Fruit fly (Drosophila melanogaster) whole organism, embryonic: ENCODE data around the gene Sirt4.
A peak's percentile ranks its signal among the peaks of the same experiment; 100 is the strongest.

ENCODE experiments used
- BtbVII ChIP-seq: fragments of 200-800 bp; sonication (Bioruptor generic); optimal IDR thresholded peaks from 3 replicates; lab custom pipeline; 2017; ENCODE audit warnings: missing biosample characterization, mild to moderate bottlenecking, missing genetic modification characterization
- CG11247 ChIP-seq: fragments of 200-800 bp; sonication (Bioruptor generic); IDR thresholded peaks from 2 replicates; pipeline ENCODE4 v1.3.6; 2022; ENCODE audit warnings: missing biosample characterization, missing genetic modification characterization
- CG11560 ChIP-seq: fragments of 200-800 bp; sonication (Bioruptor generic); IDR thresholded peaks from 3 replicates; pipeline ENCODE4 v1.3.6; 2022; ENCODE audit warnings: missing biosample characterization, missing genetic modification characterization
- CG12299 ChIP-seq: fragments of 200-800 bp; sonication (Bioruptor generic); optimal IDR thresholded peaks from 2 replicates; lab custom pipeline; 2018; ENCODE audit warnings: missing biosample characterization, mild to moderate bottlenecking, missing genetic modification characterization
- CG12659 ChIP-seq: fragments of 200-800 bp; sonication (Bioruptor generic); optimal IDR thresholded peaks from 3 replicates; lab custom pipeline; 2017; ENCODE audit warnings: mild to moderate bottlenecking, missing biosample characterization, missing genetic modification reagents, missing genetic modification characterization
- CG13287 ChIP-seq: fragments of 200-800 bp; sonication (Bioruptor generic); IDR thresholded peaks from 2 replicates; pipeline ENCODE4 v1.3.6; 2022; ENCODE audit warnings: missing biosample characterization, missing genetic modification characterization; ENCODE audit not compliant: partially characterized antibody
- CG14710 ChIP-seq: fragments of 200-800 bp; sonication (Bioruptor generic); optimal IDR thresholded peaks from 3 replicates; lab custom pipeline; 2019; ENCODE audit warnings: missing biosample characterization, mild to moderate bottlenecking, missing genetic modification characterization, moderate library complexity
- CG15479 ChIP-seq: fragments of 200-800 bp; sonication (Bioruptor generic); optimal IDR thresholded peaks from 3 replicates; lab custom pipeline; 2019; ENCODE audit warnings: missing biosample characterization, mild to moderate bottlenecking, missing genetic modification characterization, moderate library complexity
- CG16813 ChIP-seq: fragments of 200-800 bp; sonication (Bioruptor generic); IDR thresholded peaks from 3 replicates; pipeline ENCODE4 v1.3.6; 2022; ENCODE audit warnings: missing biosample characterization, missing genetic modification characterization; ENCODE audit not compliant: partially characterized antibody
- CG16863 ChIP-seq: fragments of 200-800 bp; sonication (Bioruptor generic); optimal IDR thresholded peaks from 3 replicates; lab custom pipeline; 2016; ENCODE audit warnings: missing biosample characterization, missing genetic modification characterization
- CG17361 ChIP-seq: fragments of 200-800 bp; sonication (Bioruptor generic); IDR thresholded peaks from 3 replicates; pipeline ENCODE4 v1.3.6; 2022; ENCODE audit warnings: missing biosample characterization, missing genetic modification characterization
- CG17829 ChIP-seq: fragments of 200-800 bp; optimal IDR thresholded peaks from 2 replicates; lab custom pipeline; 2019; ENCODE audit warnings: missing biosample characterization, mild to moderate bottlenecking, missing genetic modification characterization, moderate library complexity
- CG18262 ChIP-seq: fragments of 200-800 bp; optimal IDR thresholded peaks from 3 replicates; lab custom pipeline; 2019; ENCODE audit warnings: missing biosample characterization, mild to moderate bottlenecking, missing genetic modification characterization, moderate library complexity
- CG18764 ChIP-seq: fragments of 200-800 bp; sonication (Bioruptor generic); optimal IDR thresholded peaks from 3 replicates; lab custom pipeline; 2016; ENCODE audit warnings: missing biosample characterization, missing genetic modification characterization
- CG2116 ChIP-seq: fragments of 200-800 bp; sonication (Bioruptor generic); optimal IDR thresholded peaks from 3 replicates; lab custom pipeline; 2018; ENCODE audit warnings: missing biosample characterization, mild to moderate bottlenecking, missing genetic modification characterization
- CG31388 ChIP-seq: fragments of 200-800 bp; sonication (Bioruptor generic); optimal IDR thresholded peaks from 2 replicates; lab custom pipeline; 2016; ENCODE audit warnings: missing biosample characterization, missing genetic modification characterization
- CG5180 ChIP-seq: fragments of 200-800 bp; sonication (Bioruptor generic); optimal IDR thresholded peaks from 3 replicates; lab custom pipeline; 2017; ENCODE audit warnings: missing biosample characterization, missing genetic modification characterization, mild to moderate bottlenecking, moderate library complexity, missing genetic modification reagents
- CG6791 ChIP-seq: fragments of 200-800 bp; sonication (Bioruptor generic); IDR thresholded peaks from 3 replicates; pipeline ENCODE4 v1.3.6; 2022; ENCODE audit warnings: missing biosample characterization, missing genetic modification characterization; ENCODE audit not compliant: partially characterized antibody
- CG7963 ChIP-seq: fragments of 200-800 bp; sonication (Bioruptor generic); IDR thresholded peaks from 3 replicates; pipeline ENCODE4 v1.3.6; 2022; ENCODE audit warnings: missing biosample characterization, missing genetic modification characterization; ENCODE audit not compliant: partially characterized antibody
- CG8944 ChIP-seq: fragments of 200-800 bp; sonication (Bioruptor generic); optimal IDR thresholded peaks from 3 replicates; lab custom pipeline; 2016; ENCODE audit warnings: missing biosample characterization, missing genetic modification characterization
- CG9437 ChIP-seq: fragments of 200-800 bp; sonication (Bioruptor generic); optimal IDR thresholded peaks from 2 replicates; lab custom pipeline; 2018; ENCODE audit warnings: missing biosample characterization, mild to moderate bottlenecking, missing genetic modification characterization
- CG9609 ChIP-seq: fragments of 200-800 bp; sonication (Bioruptor generic); optimal IDR thresholded peaks from 3 replicates; lab custom pipeline; 2016; ENCODE audit warnings: missing biosample characterization, missing genetic modification characterization
- Chrac-16 ChIP-seq: fragments of 200-800 bp; sonication (Bioruptor generic); optimal IDR thresholded peaks from 3 replicates; lab custom pipeline; 2016; ENCODE audit warnings: missing biosample characterization, missing genetic modification characterization
- Deaf1 ChIP-seq: fragments of 200-800 bp; optimal IDR thresholded peaks from 3 replicates; lab custom pipeline; 2019; ENCODE audit warnings: missing biosample characterization, mild to moderate bottlenecking, missing genetic modification characterization, moderate library complexity
- Dll ChIP-seq: fragments of 200-800 bp; sonication (Bioruptor generic); IDR thresholded peaks from 4 replicates; pipeline ENCODE4 v1.3.6; 2022; ENCODE audit warnings: missing biosample characterization, missing genetic modification characterization; ENCODE audit not compliant: partially characterized antibody
- Dp ChIP-seq: fragments of 200-800 bp; sonication (Bioruptor generic); optimal IDR thresholded peaks from 2 replicates; lab custom pipeline; 2018; ENCODE audit warnings: missing biosample characterization, mild to moderate bottlenecking, missing genetic modification characterization, moderate library complexity
- Ets65A ChIP-seq: fragments of 200-800 bp; sonication (Bioruptor generic); peaks from one replicate; lab custom pipeline; 2016; ENCODE audit warnings: missing biosample characterization, missing genetic modification characterization
- HLH4C ChIP-seq: fragments of 200-800 bp; sonication (Bioruptor generic); IDR thresholded peaks from 3 replicates; pipeline ENCODE4 v1.3.6; 2022; ENCODE audit warnings: missing biosample characterization, missing genetic modification characterization; ENCODE audit not compliant: partially characterized antibody
- Meics ChIP-seq: fragments of 200-800 bp; sonication (Bioruptor generic); optimal IDR thresholded peaks from 2 replicates; lab custom pipeline; 2017; ENCODE audit warnings: missing biosample characterization, mild to moderate bottlenecking, missing genetic modification characterization
- Nf-YA ChIP-seq: fragments of 200-800 bp; sonication (Bioruptor generic); IDR thresholded peaks from 2 replicates; pipeline ENCODE4 v1.3.6; 2022; ENCODE audit warnings: missing biosample characterization, missing genetic modification characterization
- Rfx ChIP-seq: fragments of 200-800 bp; sonication (Bioruptor generic); IDR thresholded peaks from 2 replicates; pipeline ENCODE4 v1.3.6; 2022; ENCODE audit warnings: missing biosample characterization, missing genetic modification characterization
- Scr ChIP-seq: fragments of 200-800 bp; sonication (Bioruptor generic); IDR thresholded peaks from 2 replicates; pipeline ENCODE4 v1.3.6; 2022; ENCODE audit warnings: missing biosample characterization, missing genetic modification characterization; ENCODE audit not compliant: partially characterized antibody
- Sox102F ChIP-seq: fragments of 200-800 bp; sonication (Bioruptor generic); optimal IDR thresholded peaks from 2 replicates; lab custom pipeline; 2018; ENCODE audit warnings: missing biosample characterization, mild to moderate bottlenecking, missing genetic modification characterization, moderate library complexity
- Sry-δ ChIP-seq: fragments of 200-800 bp; sonication (Bioruptor generic); optimal IDR thresholded peaks from 2 replicates; lab custom pipeline; 2016; ENCODE audit warnings: missing biosample characterization, missing genetic modification characterization
- chinmo ChIP-seq: fragments of 200-800 bp; sonication (Bioruptor generic); IDR thresholded peaks from 4 replicates; pipeline ENCODE4 v1.3.6; 2022; ENCODE audit warnings: missing biosample characterization, missing genetic modification characterization; ENCODE audit not compliant: partially characterized antibody
- dmrt99B ChIP-seq: fragments of 200-800 bp; sonication (Bioruptor generic); optimal IDR thresholded peaks from 2 replicates; lab custom pipeline; 2018; ENCODE audit warnings: missing biosample characterization, mild to moderate bottlenecking, missing genetic modification characterization, moderate library complexity
- dysf ChIP-seq: fragments of 200-800 bp; sonication (Bioruptor generic); IDR thresholded peaks from 3 replicates; pipeline ENCODE4 v1.3.6; 2022; ENCODE audit warnings: missing biosample characterization, missing genetic modification characterization
- en ChIP-seq: fragments of 200-800 bp; sonication (Bioruptor generic); optimal IDR thresholded peaks from 2 replicates; lab custom pipeline; 2016; ENCODE audit warnings: missing biosample characterization, missing genetic modification characterization
- gsb ChIP-seq: fragments of 200-800 bp; sonication (Bioruptor generic); IDR thresholded peaks from 2 replicates; pipeline ENCODE4 v1.3.6; 2022; ENCODE audit warnings: missing biosample characterization, missing genetic modification characterization
- inv ChIP-seq: fragments of 200-800 bp; sonication (Bioruptor generic); IDR thresholded peaks from 2 replicates; pipeline ENCODE4 v1.3.6; 2022; ENCODE audit warnings: missing biosample characterization, missing genetic modification characterization; ENCODE audit not compliant: partially characterized antibody
- kay ChIP-seq: fragments of 200-800 bp; sonication (Bioruptor generic); optimal IDR thresholded peaks from 2 replicates; lab custom pipeline; 2016; ENCODE audit warnings: missing biosample characterization, missing genetic modification characterization
- mam ChIP-seq: fragments of 200-800 bp; sonication (Bioruptor generic); optimal IDR thresholded peaks from 3 replicates; lab custom pipeline; 2016; ENCODE audit warnings: missing biosample characterization, missing genetic modification characterization
- pho ChIP-seq: fragments of 200-800 bp; sonication (Bioruptor generic); optimal IDR thresholded peaks from 2 replicates; lab custom pipeline; 2016; ENCODE audit warnings: missing biosample characterization, missing genetic modification characterization
- phol ChIP-seq: fragments of 200-800 bp; sonication (Bioruptor generic); optimal IDR thresholded peaks from 3 replicates; lab custom pipeline; 2018; ENCODE audit warnings: missing biosample characterization, mild to moderate bottlenecking, missing genetic modification characterization, moderate library complexity
- ranshi ChIP-seq: fragments of 200-800 bp; sonication (Bioruptor generic); IDR thresholded peaks from 2 replicates; pipeline ENCODE4 v1.3.6; 2022; ENCODE audit warnings: missing biosample characterization, missing genetic modification characterization
- tna ChIP-seq: fragments of 200-800 bp; sonication (Bioruptor generic); IDR thresholded peaks from 2 replicates; pipeline ENCODE4 v1.3.6; 2022; ENCODE audit warnings: missing biosample characterization, missing genetic modification characterization; ENCODE audit not compliant: partially characterized antibody
- unc-4 ChIP-seq: fragments of 200-800 bp; sonication (Bioruptor generic); IDR thresholded peaks from 2 replicates; pipeline ENCODE4 v1.3.6; 2022; ENCODE audit warnings: missing biosample characterization, missing genetic modification characterization; ENCODE audit not compliant: partially characterized antibody
- zfh1 ChIP-seq: fragments of 200-800 bp; sonication (Bioruptor generic); IDR thresholded peaks from 3 replicates; pipeline ENCODE4 v1.3.6; 2022; ENCODE audit warnings: missing biosample characterization, missing genetic modification characterization

Gene Sirt4

dm6 chrX:5689417-5690215 is 23.9 kb upstream of the Sirt4 start, which contains the start of the genes PGAP1 and cv (continued):
- TF ChIP-seq mam (GFP tag; lab: Kevin White, UChicago) (peak; percentile 16), Chrac-16 (GFP tag; lab: Kevin White, UChicago) (peak; percentile 22), BtbVII (GFP tag; lab: Kevin White, UChicago) (no peak), Deaf1 (tag; lab: Kevin White, UChicago) (peak; percentile 59), CG9437 (GFP tag; lab: Kevin White, UChicago) (peak; percentile 43), kay (GFP tag; lab: Kevin White, UChicago) (peak; percentile 25), unc-4 (GFP tag; lab: Robert Waterston, UW) (peak; percentile 72), HLH4C (GFP tag; lab: Robert Waterston, UW) (peak; percentile 68), CG12299 (no peak), CG6791 (peak; percentile 84), CG9609 (GFP tag; lab: Kevin White, UChicago) (no peak), CG14710 (tag; lab: Kevin White, UChicago) (peak; percentile 50), zfh1 (GFP tag; lab: Robert Waterston, UW) (0 out of 3 replicates have a peak, but pooled peaks have one; percentile 6), CG16813 (peak; percentile 71), CG7963 (peak; percentile 65), Nf-YA (no peak), tna (GFP tag; lab: Robert Waterston, UW) (peak; percentile 38), Sry-δ (peak; percentile 81), CG16863 (GFP tag; lab: Kevin White, UChicago) (peak; percentile 99), dysf (GFP tag; lab: Robert Waterston, UW) (no peak), CG31388 (no peak), Meics (GFP tag; lab: Kevin White, UChicago) (peak; percentile 30), phol (peak; percentile 45), Ets65A (peak; percentile 75), en (GFP tag; lab: Kevin White, UChicago) (no peak), CG2116 (GFP tag; lab: Kevin White, UChicago) (peak; percentile 61), gsb (no peak), CG17829 (tag; lab: Kevin White, UChicago) (peak; percentile 20), Dll (peak; percentile 79), inv (GFP tag; lab: Robert Waterston, UW) (peak; percentile 72), CG8944 (GFP tag; lab: Kevin White, UChicago) (peak; percentile 3), ranshi (GFP tag; lab: Robert Waterston, UW) (no peak), CG13287 (peak; percentile 80), CG18262 (peak; percentile 47), CG15479 (GFP tag; lab: Kevin White, UChicago) (peak; percentile 81), CG5180 (GFP tag; lab: Kevin White, UChicago) (peak; percentile 60), chinmo (GFP tag; lab: Robert Waterston, UW) (peak; percentile 70; the same call in 1 of the 4 replicates), Scr (GFP tag; lab: Robert Waterston, UW) (peak; percentile 79), Rfx (GFP tag; lab: Robert Waterston, UW) (peak; percentile 42), CG11247 (GFP tag; lab: Robert Waterston, UW) (no peak), CG12659 (peak; percentile 36), CG17361 (GFP tag; lab: Robert Waterston, UW) (peak; percentile 73; the same call in 2 of the 3 replicates), pho (GFP tag; lab: Kevin White, UChicago) (peak; percentile 15), CG18764 (GFP tag; lab: Kevin White, UChicago) (no peak), Dp (GFP tag; lab: Kevin White, UChicago) (peak; percentile 15), CG11560 (tag; lab: Robert Waterston, UW) (peak; percentile 96), Sox102F (GFP tag; lab: Kevin White, UChicago) (peak; percentile 14), dmrt99B (tag; lab: Kevin White, UChicago) (no peak)
